Worm (Caenorhabditis elegans): ENCODE measurements around the gene let-858.

- TF ChIP-seq dao-5 (tag; optimal IDR thresholded peaks at IDR 0.05) (no peak), him-1 (tag; optimal IDR thresholded peaks at IDR 0.05) (no peak), W03F9.2 (tag; optimal IDR thresholded peaks at IDR 0.05) (no peak)
Observed at ce11 chrII:10999109-10999508, 23.1 kb upstream of the let-858 start.
